Fruit fly (Drosophila melanogaster): ENCODE measurements around the gene ArgRS-m.

The ArgRS-m gene

DNA sequence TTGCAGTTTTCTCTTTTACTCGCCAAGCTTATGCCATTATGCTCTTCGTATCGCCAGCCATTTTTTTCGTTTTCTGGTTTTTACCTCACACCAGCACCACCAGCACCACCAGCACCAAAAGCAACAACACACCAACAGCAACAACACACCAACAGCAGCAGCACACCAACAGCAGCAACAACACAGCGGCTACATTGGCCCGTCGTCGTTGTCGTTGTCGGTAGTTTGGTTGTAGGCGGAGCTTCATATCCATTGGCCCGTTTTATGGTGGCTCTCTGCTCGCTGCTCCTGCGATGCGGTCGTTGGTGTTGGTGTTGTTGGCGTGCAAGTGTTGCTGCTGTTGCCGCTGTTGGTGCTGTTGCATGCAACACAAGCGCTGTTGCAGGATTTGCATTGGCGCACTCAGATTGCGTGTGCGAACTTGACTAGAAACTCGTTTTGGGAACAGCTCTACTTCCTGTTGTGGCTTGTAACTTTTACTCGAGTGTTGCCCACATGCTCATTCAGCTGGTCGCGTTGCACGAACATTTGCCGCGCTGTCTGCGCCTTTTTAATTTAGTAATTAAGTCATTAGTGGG is 50.0 kb downstream of the ArgRS-m start:
- peak; percentile 7 for TF ChIP-seq CG17801 (GFP tag; optimal IDR thresholded peaks at IDR 0.05; ENCODE audit: partially characterized antibody)
